Worm (Caenorhabditis elegans) whole organism, young adult: Measurements from ENCODE around the gene K10H10.7.

ENCODE experiments used
- B0019.2 ChIP-seq: fragments of 200-800 bp; sonication (Bioruptor generic); conservative IDR thresholded peaks from 2 replicates; pipeline ENCODE4 v1.3.6; 2022; ENCODE audit warnings: missing genetic modification reagents, missing genetic modification characterization, missing compliant biosample characterization
- B0336.3 ChIP-seq: fragments of 200-800 bp; sonication (Bioruptor generic); IDR thresholded peaks from 2 replicates; pipeline ENCODE4 v1.3.6; 2022; ENCODE audit warnings: missing genetic modification characterization, missing compliant biosample characterization
- F22D6.2 ChIP-seq: sonication (generic microtip); optimal IDR thresholded peaks from 2 replicates; lab custom pipeline; 2016; ENCODE audit warnings: mild to moderate bottlenecking, missing genetic modification characterization, missing compliant biosample characterization
- F57A8.1 ChIP-seq: fragments of 200-800 bp; sonication (Bioruptor generic); optimal IDR thresholded peaks from 2 replicates; lab custom pipeline; 2018; ENCODE audit warnings: mild to moderate bottlenecking, missing genetic modification characterization, moderate library complexity, missing compliant biosample characterization
- K11D2.4 ChIP-seq: fragments of 200-800 bp; sonication (Bioruptor generic); IDR thresholded peaks from 2 replicates; pipeline ENCODE4 v1.3.6; 2022; ENCODE audit warnings: missing genetic modification reagents, missing genetic modification characterization, missing compliant biosample characterization
- T07F8.4 ChIP-seq: sonication (generic microtip); optimal IDR thresholded peaks from 2 replicates; lab custom pipeline; 2016; ENCODE audit warnings: mild to moderate bottlenecking, missing genetic modification characterization, moderate library complexity, missing compliant biosample characterization
- ama-1 ChIP-seq, 3 experiments: fragments of 150-350 bp in 1 of 3; sonication (generic microtip) in 2 of 3; optimal IDR thresholded peaks; 2 replicates each; lab custom pipeline; 2014 to 2018; ENCODE audit warnings: missing biosample characterization in 2 of 3, missing genetic modification characterization in 2 of 3, missing genetic modification reagents in 2 of 3
- atf-7 ChIP-seq: sonication (generic microtip); optimal IDR thresholded peaks from 2 replicates; lab custom pipeline; 2017; ENCODE audit warnings: mild to moderate bottlenecking, missing genetic modification characterization, missing compliant biosample characterization
- attf-6 ChIP-seq: fragments of 200-800 bp; sonication (Bioruptor generic); IDR thresholded peaks from 2 replicates; pipeline ENCODE4 v1.3.6; 2022; ENCODE audit warnings: missing genetic modification reagents, missing genetic modification characterization, missing compliant biosample characterization
- ccch-3 ChIP-seq: fragments of 200-800 bp; sonication (Bioruptor generic); optimal IDR thresholded peaks from 2 replicates; lab custom pipeline; 2018; ENCODE audit warnings: mild to moderate bottlenecking, missing genetic modification characterization, missing compliant biosample characterization
- cebp-1 ChIP-seq, 2 experiments: fragments of 200-800 bp in 1 of 2; sonication (Bioruptor generic) in 1 of 2; sonication (generic microtip) in 1 of 2; IDR thresholded peaks in 1 of 2; optimal IDR thresholded peaks in 1 of 2; 2 replicates each; pipeline versions ENCODE4 v1.3.6 to Lab custom; 2017 to 2022; ENCODE audit warnings: missing compliant biosample characterization in 2 of 2, missing genetic modification characterization in 2 of 2, mild to moderate bottlenecking in 1 of 2, missing genetic modification reagents in 1 of 2, moderate library complexity in 1 of 2
- ceh-27 ChIP-seq: fragments of 200-800 bp; sonication (Bioruptor generic); optimal IDR thresholded peaks from 2 replicates; lab custom pipeline; 2018; ENCODE audit warnings: mild to moderate bottlenecking, missing genetic modification characterization, moderate library complexity, missing compliant biosample characterization
- chd-7 ChIP-seq: sonication (generic microtip); optimal IDR thresholded peaks from 2 replicates; lab custom pipeline; 2016; ENCODE audit warnings: mild to moderate bottlenecking, missing genetic modification characterization, moderate library complexity, missing compliant biosample characterization
- egl-44 ChIP-seq: fragments of 200-800 bp; sonication (Bioruptor generic); IDR thresholded peaks from 2 replicates; pipeline ENCODE4 v1.3.6; 2022; ENCODE audit warnings: missing genetic modification reagents, missing genetic modification characterization, missing compliant biosample characterization
- egrh-3 ChIP-seq: fragments of 200-800 bp; sonication (Bioruptor generic); IDR thresholded peaks from 2 replicates; pipeline ENCODE4 v1.3.6; 2022; ENCODE audit warnings: missing genetic modification reagents, missing genetic modification characterization, missing compliant biosample characterization
- gei-17 ChIP-seq: fragments of 200-800 bp; sonication (Bioruptor generic); optimal IDR thresholded peaks from 2 replicates; lab custom pipeline; 2018; ENCODE audit warnings: mild to moderate bottlenecking, missing genetic modification characterization, missing compliant biosample characterization
- hlh-12 ChIP-seq: sonication (generic microtip); optimal IDR thresholded peaks from 2 replicates; lab custom pipeline; 2016; ENCODE audit warnings: missing genetic modification characterization, missing compliant biosample characterization
- hlh-26 ChIP-seq: fragments of 200-800 bp; sonication (Bioruptor generic); conservative IDR thresholded peaks from 2 replicates; pipeline ENCODE4 v1.3.6; 2022; ENCODE audit warnings: missing genetic modification reagents, missing genetic modification characterization, missing compliant biosample characterization
- let-607 ChIP-seq, 2 experiments: fragments of 200-800 bp in 1 of 2; sonication (Bioruptor generic) in 1 of 2; sonication (generic microtip) in 1 of 2; optimal IDR thresholded peaks; 2 replicates each; lab custom pipeline; 2016 to 2018; ENCODE audit warnings: mild to moderate bottlenecking in 2 of 2, missing compliant biosample characterization in 2 of 2, missing genetic modification characterization in 2 of 2, moderate library complexity in 2 of 2, missing genotype in 1 of 2
- lsy-27 ChIP-seq: sonication (generic microtip); optimal IDR thresholded peaks from 2 replicates; lab custom pipeline; 2017; ENCODE audit warnings: missing genetic modification characterization, mild to moderate bottlenecking, missing compliant biosample characterization, antibody characterized with exemption, missing genotype, borderline replicate concordance; ENCODE audit not compliant: insufficient read depth
- madf-10 ChIP-seq: sonication (generic microtip); optimal IDR thresholded peaks from 2 replicates; lab custom pipeline; 2016; ENCODE audit warnings: mild to moderate bottlenecking, missing genetic modification characterization, missing compliant biosample characterization
- mel-28 ChIP-seq: sonication (generic microtip); optimal IDR thresholded peaks from 2 replicates; lab custom pipeline; 2016; ENCODE audit warnings: borderline replicate concordance, mild to moderate bottlenecking, missing genetic modification characterization, missing compliant biosample characterization
- nfya-1 ChIP-seq: sonication (generic microtip); optimal IDR thresholded peaks from 2 replicates; lab custom pipeline; 2017; ENCODE audit warnings: antibody characterized with exemption, missing compliant biosample characterization, missing genetic modification characterization, borderline replicate concordance; ENCODE audit not compliant: insufficient read depth
- nfyb-1 ChIP-seq: fragments of 200-800 bp; sonication (Bioruptor generic); IDR thresholded peaks from 2 replicates; pipeline ENCODE4 v1.3.6; 2022; ENCODE audit warnings: missing genetic modification reagents, missing genetic modification characterization, missing compliant biosample characterization
- pbrm-1 ChIP-seq: fragments of 200-800 bp; sonication (Bioruptor generic); IDR thresholded peaks from 2 replicates; pipeline ENCODE4 v1.3.6; 2022; ENCODE audit warnings: missing genetic modification reagents, missing genetic modification characterization, missing compliant biosample characterization
- snpc-4 ChIP-seq, 5 experiments: fragments of 150-350 bp in 1 of 5; sonication (generic microtip) in 4 of 5; optimal IDR thresholded peaks; 2 replicates each; lab custom pipeline; 2014 to 2018; ENCODE audit warnings: missing genetic modification characterization in 5 of 5, missing biosample characterization in 3 of 5, antibody characterized with exemption in 2 of 5, mild to moderate bottlenecking in 2 of 5, missing compliant biosample characterization in 2 of 5, missing genotype in 2 of 5, moderate library complexity in 2 of 5, missing genetic modification reagents in 1 of 5
- somi-1 ChIP-seq: fragments of 200-800 bp; sonication (Bioruptor generic); optimal IDR thresholded peaks from 2 replicates; lab custom pipeline; 2018; ENCODE audit warnings: mild to moderate bottlenecking, missing genetic modification characterization, missing compliant biosample characterization
- tbx-9 ChIP-seq: sonication (generic microtip); optimal IDR thresholded peaks from 2 replicates; lab custom pipeline; 2016; ENCODE audit warnings: borderline replicate concordance, missing genetic modification characterization, inconsistent platforms, missing compliant biosample characterization
- tlf-1 ChIP-seq: fragments of 200-800 bp; sonication (Bioruptor generic); optimal IDR thresholded peaks from 2 replicates; lab custom pipeline; 2018; ENCODE audit warnings: mild to moderate bottlenecking, missing genetic modification characterization, missing compliant biosample characterization
- zfh-2 ChIP-seq: fragments of 200-800 bp; sonication (Bioruptor generic); conservative IDR thresholded peaks from 2 replicates; pipeline ENCODE4 v1.3.6; 2022; ENCODE audit warnings: missing genetic modification reagents, missing genetic modification characterization, missing compliant biosample characterization
- ztf-22 ChIP-seq: fragments of 200-800 bp; sonication (Bioruptor generic); optimal IDR thresholded peaks from 2 replicates; lab custom pipeline; 2018; ENCODE audit warnings: mild to moderate bottlenecking, missing genetic modification characterization, moderate library complexity, missing compliant biosample characterization
- ztf-26 ChIP-seq: sonication (generic microtip); optimal IDR thresholded peaks from 2 replicates; lab custom pipeline; 2017; ENCODE audit warnings: missing genetic modification characterization, missing compliant biosample characterization
- ztf-3 ChIP-seq: fragments of 200-800 bp; sonication (Bioruptor generic); optimal IDR thresholded peaks from 2 replicates; lab custom pipeline; 2018; ENCODE audit warnings: mild to moderate bottlenecking, missing genetic modification characterization, missing compliant biosample characterization
- ztf-6 ChIP-seq: fragments of 200-800 bp; sonication (Bioruptor generic); IDR thresholded peaks from 2 replicates; pipeline ENCODE4 v1.3.6; 2022; ENCODE audit warnings: missing genetic modification reagents, missing genetic modification characterization, missing compliant biosample characterization

The K10H10.7 gene

DNA sequence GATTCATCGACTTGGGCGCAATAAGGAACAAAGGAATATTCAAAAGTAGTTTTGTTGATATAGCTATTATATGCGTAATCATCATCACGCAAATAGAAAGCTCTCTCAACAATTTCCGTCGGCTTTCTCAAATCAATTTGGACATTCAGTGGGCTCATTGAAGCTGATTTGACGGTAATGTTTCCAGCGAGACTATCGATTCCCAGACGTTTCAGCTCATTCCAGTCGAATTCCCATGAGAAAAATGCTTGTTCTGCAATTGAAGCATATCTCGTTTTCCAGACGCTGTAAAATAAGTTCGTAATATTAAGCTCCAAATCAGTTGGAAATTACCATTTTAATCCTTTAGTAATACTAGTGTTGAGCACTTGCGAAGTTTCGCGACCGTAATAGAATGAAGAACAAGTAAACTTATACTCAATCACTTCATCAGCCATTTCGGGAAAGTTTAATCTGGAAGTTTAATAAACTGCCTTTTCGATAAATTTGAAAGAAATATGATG is 15.7 kb upstream of the K10H10.7 start, which contains the start of gene btb-20:
Gene btb-20, minus strand, starts transcription at position 453 of the 503 bp plus-strand sequence.
- no peak for TF ChIP-seq mel-28 (tag; lab: Kevin White, UChicago)
- TF ChIP-seq F57A8.1, result no peak
- TF ChIP-seq madf-10 (tag; lab: Kevin White, UChicago), result no peak
- no peak for TF ChIP-seq snpc-4 (GFP tag; optimal IDR thresholded peaks at IDR 0.05; lab: Kevin White, UChicago)
- no peak for TF ChIP-seq snpc-4 (tag; optimal IDR thresholded peaks at IDR 0.05; lab: Kevin White, UChicago)
- TF ChIP-seq atf-7 (tag; lab: Kevin White, UChicago), result no peak
- no peak for TF ChIP-seq attf-6 (GFP tag; lab: Robert Waterston, UW)
- TF ChIP-seq ztf-26 (tag; lab: Kevin White, UChicago), result no peak
- TF ChIP-seq tlf-1 (GFP tag; lab: Kevin White, UChicago), result no peak
- TF ChIP-seq lsy-27, result no peak

DNA sequence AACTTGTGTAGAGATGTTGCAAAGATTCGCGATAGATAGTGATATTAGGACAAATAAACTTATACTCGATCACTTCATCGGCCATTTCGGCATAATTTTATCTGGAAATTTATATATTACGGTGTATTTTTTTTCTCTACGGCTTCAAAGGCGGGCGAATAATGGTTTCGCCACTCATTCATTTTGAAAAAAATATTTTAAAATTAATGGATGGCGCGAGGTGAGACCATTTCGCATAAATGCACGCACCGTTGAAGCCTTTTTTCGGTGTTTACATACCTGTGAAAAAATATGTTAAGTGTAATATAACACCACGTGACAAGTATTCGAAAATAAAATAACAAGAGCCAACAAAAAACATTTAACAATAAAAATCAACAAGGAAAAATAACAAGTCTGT is 14.6 kb upstream of the K10H10.7 start, which contains the start of gene btb-19:
Gene btb-19, minus strand, starts transcription at position 101 of the 400 bp plus-strand sequence.
- TF ChIP-seq let-607 (tag; optimal IDR thresholded peaks at IDR 0.05; lab: Kevin White, UChicago) (no peak), nfyb-1 (GFP tag; lab: Robert Waterston, UW) (no peak), K11D2.4 (GFP tag; lab: Robert Waterston, UW) (no peak), ccch-3 (no peak), pbrm-1 (GFP tag; lab: Robert Waterston, UW) (no peak), hlh-26 (GFP tag; lab: Robert Waterston, UW) (no peak), tbx-9 (tag; lab: Kevin White, UChicago) (no peak), nfya-1 (tag; lab: Kevin White, UChicago) (no peak), B0019.2 (GFP tag; lab: Robert Waterston, UW) (no peak), mel-28 (tag; lab: Kevin White, UChicago) (no peak), egl-44 (GFP tag; lab: Robert Waterston, UW) (no peak)
- TF ChIP-seq, all 124 proteins: peak for 0

DNA sequence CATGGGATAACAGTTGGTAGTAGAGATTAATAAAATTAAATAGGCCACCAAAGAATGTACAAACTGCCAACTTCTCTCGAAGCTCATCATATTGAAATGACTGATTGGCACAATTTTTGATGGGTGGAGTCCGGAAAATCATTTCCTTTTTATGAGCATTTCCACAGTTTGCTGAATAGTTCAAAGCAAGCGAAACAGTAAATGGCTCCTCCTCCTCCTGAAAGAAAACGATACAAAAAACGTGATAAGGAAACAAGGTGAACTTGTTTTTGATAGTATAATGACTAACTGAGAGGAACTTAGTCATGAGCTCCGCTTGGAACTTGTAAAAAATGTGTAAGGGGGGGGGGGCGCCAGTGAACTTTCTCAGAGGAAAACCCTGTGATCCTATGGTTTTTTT is 7.6 kb upstream of the K10H10.7 start, which contains the start of gene K10H10.9:
Gene K10H10.9, minus strand, starts transcription at position 101 of the 400 bp plus-strand sequence.
- TF ChIP-seq nfyb-1 (GFP tag; lab: Robert Waterston, UW) (no peak), chd-7 (tag; lab: Kevin White, UChicago) (no peak), ceh-27 (GFP tag; lab: Kevin White, UChicago) (no peak), F57A8.1 (no peak), egrh-3 (GFP tag; lab: Robert Waterston, UW) (no peak)

DNA sequence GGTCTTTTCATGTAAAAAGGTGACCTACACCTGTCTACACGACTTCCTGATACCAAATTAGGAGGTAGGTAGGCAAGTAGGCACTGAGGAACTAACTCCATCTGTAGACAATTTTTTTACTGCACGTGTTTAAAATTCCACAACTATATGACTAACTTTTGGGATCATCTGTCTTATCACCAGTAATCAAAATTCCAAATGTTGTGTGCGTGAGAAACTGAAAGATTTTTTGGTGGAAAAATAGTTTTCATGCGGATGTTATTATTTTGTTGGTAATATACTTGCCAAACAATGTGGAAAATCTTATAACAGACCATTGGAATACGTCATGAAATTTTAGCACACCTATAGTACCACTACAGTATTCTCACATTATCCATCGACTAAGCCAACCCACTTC is 3.7 kb upstream of the K10H10.7 start, which contains the start of gene K10H10.13:
Gene K10H10.13, minus strand, starts transcription at position 101 of the 400 bp plus-strand sequence.
- TF ChIP-seq ama-1 (optimal IDR thresholded peaks at IDR 0.05; lab: Kevin White, UChicago) (no peak), ama-1 (GFP tag; optimal IDR thresholded peaks at IDR 0.05; lab: Kevin White, UChicago) (no peak), ztf-3 (GFP tag; lab: Kevin White, UChicago) (no peak), T07F8.4 (tag; lab: Kevin White, UChicago) (no peak), zfh-2 (no peak), ztf-22 (GFP tag; lab: Kevin White, UChicago) (no peak), cebp-1 (GFP tag; IDR thresholded peaks at IDR 0.05; lab: Robert Waterston, UW) (no peak), cebp-1 (tag; optimal IDR thresholded peaks at IDR 0.05; lab: Kevin White, UChicago) (no peak), somi-1 (GFP tag; lab: Kevin White, UChicago) (no peak), B0336.3 (GFP tag; lab: Robert Waterston, UW) (no peak), ztf-6 (GFP tag; lab: Robert Waterston, UW) (no peak), snpc-4 (GFP tag; optimal IDR thresholded peaks at IDR 0.05; lab: Kevin White, UChicago) (no peak), snpc-4 (tag; optimal IDR thresholded peaks at IDR 0.05; lab: Kevin White, UChicago) (no peak), hlh-12 (tag; lab: Kevin White, UChicago) (no peak), F22D6.2 (tag; lab: Kevin White, UChicago) (no peak), gei-17 (no peak), chd-7 (tag; lab: Kevin White, UChicago) (no peak)
